Worm (Caenorhabditis elegans) whole organism, early embryonic: ENCODE results near the gene W10G11.19.

Source experiments
- B0310.2 ChIP-seq: sonication (generic microtip); optimal IDR thresholded peaks from 2 replicates; lab custom pipeline; 2016; ENCODE audit warnings: mild to moderate bottlenecking, missing genetic modification characterization, missing compliant biosample characterization
- aly-1 ChIP-seq: sonication (generic microtip); optimal IDR thresholded peaks from 2 replicates; lab custom pipeline; 2016; ENCODE audit warnings: missing genetic modification characterization, missing compliant biosample characterization
- ama-1 ChIP-seq: fragments of 150-350 bp; optimal IDR thresholded peaks from 2 replicates; lab custom pipeline; 2014
- ceh-36 ChIP-seq: sonication (generic microtip); optimal IDR thresholded peaks from 2 replicates; lab custom pipeline; 2016; ENCODE audit warnings: missing genetic modification characterization, inconsistent platforms, missing compliant biosample characterization
- hmbx-1 ChIP-seq: sonication (generic microtip); optimal IDR thresholded peaks from 2 replicates; lab custom pipeline; 2016; ENCODE audit warnings: mild to moderate bottlenecking, missing genetic modification characterization, missing compliant biosample characterization
- scrt-1 ChIP-seq: fragments of 200-800 bp; sonication (Bioruptor generic); IDR thresholded peaks from 2 replicates; pipeline ENCODE4 v1.3.6; 2022; ENCODE audit warnings: missing genetic modification characterization, missing compliant biosample characterization
- sea-1 ChIP-seq: fragments of 200-800 bp; sonication (Bioruptor generic); conservative IDR thresholded peaks from 2 replicates; pipeline ENCODE4 v1.3.6; 2022; ENCODE audit warnings: missing genetic modification characterization, missing compliant biosample characterization
- tbx-37 ChIP-seq: fragments of 200-800 bp; sonication (Bioruptor generic); conservative IDR thresholded peaks from 2 replicates; pipeline ENCODE4 v1.3.6; 2022; ENCODE audit warnings: missing genetic modification reagents, missing genetic modification characterization, missing compliant biosample characterization
- tra-4 ChIP-seq: sonication (generic microtip); optimal IDR thresholded peaks from 2 replicates; lab custom pipeline; 2017; ENCODE audit warnings: missing genetic modification characterization, missing compliant biosample characterization

The W10G11.19 gene

ce11 chrII:3595339-3595738 lies 44.9 kb downstream of the W10G11.19 start, which contains the start of gene Y49F6A.12:
Gene Y49F6A.12, plus strand, starts transcription at chrII:3595639.
- no peak for TF ChIP-seq scrt-1 (GFP tag; lab: Robert Waterston, UW)
- TF ChIP-seq sea-1 (GFP tag; lab: Robert Waterston, UW) = no peak
- TF ChIP-seq hmbx-1 = no peak
- TF ChIP-seq aly-1 (tag; lab: Kevin White, UChicago) = no peak
- TF ChIP-seq ama-1 (lab: Kevin White, UChicago) = no peak
- no peak for TF ChIP-seq B0310.2
- TF ChIP-seq ceh-36 (tag; lab: Kevin White, UChicago) = no peak

ce11 chrII:3598721-3599120 lies 48.3 kb downstream of the W10G11.19 start, which contains the start of gene Y49F6A.11:
Gene Y49F6A.11, minus strand, starts transcription at chrII:3598821.
- TF ChIP-seq tra-4 (tag; lab: Kevin White, UChicago) (no peak), tbx-37 (GFP tag; lab: Robert Waterston, UW) (no peak), B0310.2 (no peak)
